Worm (Caenorhabditis elegans) whole organism, mixed stage, embryonic: ENCODE data around the gene glt-1.

Experiments used
- bed-3 ChIP-seq: fragments of 200-800 bp; sonication (Bioruptor generic); optimal IDR thresholded peaks from 3 replicates; lab custom pipeline; 2018; ENCODE audit warnings: mild to moderate bottlenecking, missing genetic modification characterization, moderate library complexity, missing compliant biosample characterization
- blmp-1 ChIP-seq: fragments of 150-350 bp; optimal IDR thresholded peaks from 2 replicates; lab custom pipeline; 2014; ENCODE audit warnings: missing biosample characterization, missing genetic modification characterization
- ceh-39 ChIP-seq: fragments of 150-350 bp; optimal IDR thresholded peaks from 2 replicates; lab custom pipeline; 2014; ENCODE audit warnings: missing biosample characterization, missing genetic modification characterization
- ceh-43 ChIP-seq: fragments of 200-800 bp; sonication (Bioruptor generic); optimal IDR thresholded peaks from 2 replicates; lab custom pipeline; 2018; ENCODE audit warnings: mild to moderate bottlenecking, missing genetic modification characterization, moderate library complexity, missing compliant biosample characterization
- ceh-83 ChIP-seq: fragments of 200-800 bp; sonication (Bioruptor generic); optimal IDR thresholded peaks from 2 replicates; lab custom pipeline; 2018; ENCODE audit warnings: mild to moderate bottlenecking, missing genetic modification characterization, missing compliant biosample characterization
- ces-1 ChIP-seq: fragments of 150-350 bp; optimal IDR thresholded peaks from 2 replicates; lab custom pipeline; 2014; ENCODE audit warnings: missing biosample characterization, missing genetic modification reagents, missing genetic modification characterization
- cnd-1 ChIP-seq: fragments of 200-800 bp; sonication (Bioruptor generic); optimal IDR thresholded peaks from 2 replicates; lab custom pipeline; 2018; ENCODE audit warnings: mild to moderate bottlenecking, missing genetic modification characterization, missing compliant biosample characterization
- drap-1 ChIP-seq: fragments of 200-800 bp; sonication (Bioruptor generic); optimal IDR thresholded peaks from 3 replicates; lab custom pipeline; 2018; ENCODE audit warnings: mild to moderate bottlenecking, missing genetic modification characterization, missing compliant biosample characterization
- elt-1 ChIP-seq: sonication (generic microtip); optimal IDR thresholded peaks from 2 replicates; lab custom pipeline; 2017; ENCODE audit warnings: missing genetic modification characterization, mild to moderate bottlenecking, missing compliant biosample characterization, antibody characterized with exemption, moderate library complexity, borderline replicate concordance; ENCODE audit not compliant: insufficient read depth
- elt-3 ChIP-seq: fragments of 150-350 bp; optimal IDR thresholded peaks from 2 replicates; lab custom pipeline; 2014; ENCODE audit warnings: missing biosample characterization, missing genetic modification characterization
- flh-1 ChIP-seq: fragments of 200-800 bp; sonication (Bioruptor generic); optimal IDR thresholded peaks from 2 replicates; lab custom pipeline; 2018; ENCODE audit warnings: mild to moderate bottlenecking, missing genetic modification characterization, moderate library complexity, missing compliant biosample characterization
- ham-2 ChIP-seq: fragments of 200-800 bp; sonication (Bioruptor generic); optimal IDR thresholded peaks from 2 replicates; lab custom pipeline; 2018; ENCODE audit warnings: mild to moderate bottlenecking, missing genetic modification characterization, missing compliant biosample characterization
- hlh-1 ChIP-seq: fragments of 150-350 bp; optimal IDR thresholded peaks from 2 replicates; lab custom pipeline; 2014; ENCODE audit warnings: missing biosample characterization, missing genetic modification reagents, missing genetic modification characterization
- lin-13 ChIP-seq: fragments of 150-350 bp; optimal IDR thresholded peaks from 2 replicates; lab custom pipeline; 2014; ENCODE audit warnings: missing biosample characterization, missing genetic modification characterization
- lin-32 ChIP-seq: fragments of 200-800 bp; sonication (Bioruptor generic); optimal IDR thresholded peaks from 2 replicates; lab custom pipeline; 2018; ENCODE audit warnings: mild to moderate bottlenecking, missing genetic modification characterization, missing compliant biosample characterization
- lsy-2 ChIP-seq: fragments of 150-350 bp; optimal IDR thresholded peaks from 2 replicates; lab custom pipeline; 2014; ENCODE audit warnings: missing biosample characterization, missing genetic modification characterization
- mab-5 ChIP-seq: fragments of 150-350 bp; optimal IDR thresholded peaks from 2 replicates; lab custom pipeline; 2014; ENCODE audit warnings: missing biosample characterization, missing genetic modification characterization
- mep-1 ChIP-seq: fragments of 150-350 bp; optimal IDR thresholded peaks from 2 replicates; lab custom pipeline; 2017; ENCODE audit warnings: missing biosample characterization, missing genetic modification reagents, missing genetic modification characterization, inconsistent platforms
- nhr-12 ChIP-seq: fragments of 150-350 bp; optimal IDR thresholded peaks from 2 replicates; lab custom pipeline; 2014; ENCODE audit warnings: missing biosample characterization, missing genetic modification characterization
- nhr-2 ChIP-seq: fragments of 150-350 bp; optimal IDR thresholded peaks from 2 replicates; lab custom pipeline; 2014; ENCODE audit warnings: missing biosample characterization, missing genetic modification characterization
- nhr-237 ChIP-seq: fragments of 150-350 bp; optimal IDR thresholded peaks from 2 replicates; lab custom pipeline; 2014; ENCODE audit warnings: missing biosample characterization, missing genetic modification characterization
- nhr-28 ChIP-seq: fragments of 150-350 bp; optimal IDR thresholded peaks from 2 replicates; lab custom pipeline; 2014; ENCODE audit warnings: missing biosample characterization, missing genetic modification characterization
- pha-4 ChIP-seq: fragments of 150-350 bp; optimal IDR thresholded peaks from 2 replicates; lab custom pipeline; 2018; ENCODE audit warnings: missing biosample characterization, missing genetic modification reagents, missing genetic modification characterization
- sem-2 ChIP-seq: fragments of 200-800 bp; sonication (Bioruptor generic); optimal IDR thresholded peaks from 2 replicates; lab custom pipeline; 2018; ENCODE audit warnings: mild to moderate bottlenecking, missing genetic modification characterization, missing compliant biosample characterization
- snpc-4 ChIP-seq: fragments of 150-350 bp; optimal IDR thresholded peaks from 2 replicates; lab custom pipeline; 2014; ENCODE audit warnings: missing biosample characterization, missing genetic modification characterization
- tbx-8 ChIP-seq: fragments of 200-800 bp; sonication (Bioruptor generic); optimal IDR thresholded peaks from 2 replicates; lab custom pipeline; 2018; ENCODE audit warnings: mild to moderate bottlenecking, missing genetic modification characterization, moderate library complexity, missing compliant biosample characterization
- unc-120 ChIP-seq: sonication (generic microtip); optimal IDR thresholded peaks from 2 replicates; lab custom pipeline; 2017; ENCODE audit warnings: missing genetic modification characterization, missing compliant biosample characterization; ENCODE audit not compliant: poor library complexity, severe bottlenecking
- unc-39 ChIP-seq: fragments of 150-350 bp; optimal IDR thresholded peaks from 2 replicates; lab custom pipeline; 2014; ENCODE audit warnings: missing biosample characterization, missing genetic modification characterization
- unc-62 ChIP-seq: fragments of 150-350 bp; optimal IDR thresholded peaks from 2 replicates; lab custom pipeline; 2014; ENCODE audit warnings: missing biosample characterization, missing genetic modification reagents, missing genetic modification characterization
- zip-8 ChIP-seq: fragments of 150-350 bp; optimal IDR thresholded peaks from 2 replicates; lab custom pipeline; 2014; ENCODE audit warnings: missing biosample characterization, missing genetic modification characterization
- ztf-11 ChIP-seq: fragments of 150-350 bp; optimal IDR thresholded peaks from 2 replicates; lab custom pipeline; 2014; ENCODE audit warnings: missing biosample characterization, missing genetic modification characterization

The glt-1 gene

DNA sequence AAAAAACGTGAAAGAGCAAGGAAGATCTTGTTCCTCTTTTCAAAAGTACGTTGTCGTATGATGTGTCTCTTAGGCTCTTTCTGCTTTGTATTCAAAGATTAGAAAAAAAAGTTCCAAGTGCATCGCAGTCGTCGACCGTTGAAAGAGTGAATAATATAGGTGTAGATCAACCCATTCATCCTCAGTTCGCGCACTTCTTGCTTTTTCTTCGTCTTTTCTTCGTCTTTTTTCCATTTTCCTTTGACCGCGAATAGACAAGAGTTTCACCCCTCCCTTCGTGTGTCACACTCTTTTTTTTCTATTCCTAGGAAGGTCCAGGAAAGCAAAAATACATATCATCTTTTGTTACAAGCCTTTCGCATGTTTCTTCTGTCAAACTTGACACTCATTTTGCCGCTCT lies 30.9 kb downstream of the glt-1 start:
- no peak for TF ChIP-seq lin-32 (GFP tag; lab: Kevin White, UChicago)
- no peak for TF ChIP-seq zip-8
- no peak for TF ChIP-seq nhr-28
- no peak for TF ChIP-seq mep-1 (tag; lab: Kevin White, UChicago)
- no peak for TF ChIP-seq flh-1
- TF ChIP-seq nhr-12, result no peak
- no peak for TF ChIP-seq ham-2
- TF ChIP-seq pha-4, result no peak

DNA sequence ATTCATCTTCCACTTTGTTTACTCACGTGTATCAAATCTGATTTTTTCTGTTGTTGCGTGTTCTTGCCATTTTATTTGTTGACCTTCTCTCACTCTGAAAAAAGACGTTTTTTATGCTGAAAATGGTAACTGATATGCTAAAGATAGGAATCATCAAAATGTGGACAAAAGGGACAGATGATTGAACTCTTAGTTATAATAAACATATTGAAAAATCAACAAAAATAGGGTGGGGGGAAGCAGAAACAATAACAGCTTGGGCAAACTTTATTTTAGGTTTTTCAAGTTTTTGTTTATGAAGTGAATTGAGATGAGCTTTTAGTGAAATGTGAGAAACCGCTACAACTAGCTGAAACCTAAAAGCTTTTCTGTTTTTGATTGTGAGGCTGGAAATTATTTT lies 37.1 kb downstream of the glt-1 start, which contains the start of gene F56B6.6:
Gene F56B6.6, minus strand, starts transcription at position 101 of the 400 bp plus-strand sequence.
- TF ChIP-seq ham-2, result no peak
- no peak for TF ChIP-seq ztf-11 (tag; lab: Kevin White, UChicago)
- TF ChIP-seq elt-3, result no peak
- no peak for TF ChIP-seq ceh-39 (tag; lab: Kevin White, UChicago)

DNA sequence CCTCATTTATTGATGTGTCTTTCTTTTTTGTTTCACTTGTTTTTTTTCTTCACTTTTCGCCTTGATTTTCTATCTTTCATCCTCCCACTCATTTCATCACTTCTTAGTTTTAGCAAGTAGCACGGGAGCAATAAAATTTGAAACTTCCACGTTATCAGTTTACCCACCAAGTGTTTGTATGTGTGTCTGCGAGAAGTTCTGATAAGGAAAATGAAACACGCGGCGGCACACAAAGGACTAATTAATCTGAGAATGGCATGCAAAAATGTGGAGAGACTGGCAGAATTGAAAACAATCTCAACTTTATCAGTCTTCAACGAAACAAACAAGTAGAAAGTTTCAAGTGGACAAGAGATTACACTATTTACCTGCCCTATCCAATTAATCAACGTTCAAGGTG lies 38.4 kb downstream of the glt-1 start:
- TF ChIP-seq hlh-1 (tag; lab: Kevin White, UChicago), result peak; percentile 42
- no peak for TF ChIP-seq zip-8

DNA sequence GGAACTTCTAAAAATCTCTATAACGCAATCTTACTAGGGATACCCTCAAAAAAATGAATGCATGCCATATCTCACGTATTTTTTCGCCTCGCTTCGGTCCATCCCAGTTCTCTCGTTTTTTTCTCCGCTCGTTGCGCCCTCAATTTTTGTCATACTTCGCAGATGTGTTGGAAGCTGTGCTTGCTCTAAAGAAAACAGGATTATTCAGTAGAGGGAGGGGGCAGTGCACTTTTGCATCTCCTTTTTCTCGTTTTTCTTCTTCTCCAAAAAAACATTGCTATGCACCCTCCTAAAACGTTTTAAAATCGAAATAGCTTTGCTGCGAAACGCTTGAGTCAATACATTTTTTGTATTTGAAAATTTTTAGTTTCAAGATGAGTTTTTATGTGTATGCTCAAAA lies 39.7 kb downstream of the glt-1 start:
- TF ChIP-seq elt-1 (tag; lab: Kevin White, UChicago) (no peak), ces-1 (GFP tag; lab: Kevin White, UChicago) (peak; percentile 56)

DNA sequence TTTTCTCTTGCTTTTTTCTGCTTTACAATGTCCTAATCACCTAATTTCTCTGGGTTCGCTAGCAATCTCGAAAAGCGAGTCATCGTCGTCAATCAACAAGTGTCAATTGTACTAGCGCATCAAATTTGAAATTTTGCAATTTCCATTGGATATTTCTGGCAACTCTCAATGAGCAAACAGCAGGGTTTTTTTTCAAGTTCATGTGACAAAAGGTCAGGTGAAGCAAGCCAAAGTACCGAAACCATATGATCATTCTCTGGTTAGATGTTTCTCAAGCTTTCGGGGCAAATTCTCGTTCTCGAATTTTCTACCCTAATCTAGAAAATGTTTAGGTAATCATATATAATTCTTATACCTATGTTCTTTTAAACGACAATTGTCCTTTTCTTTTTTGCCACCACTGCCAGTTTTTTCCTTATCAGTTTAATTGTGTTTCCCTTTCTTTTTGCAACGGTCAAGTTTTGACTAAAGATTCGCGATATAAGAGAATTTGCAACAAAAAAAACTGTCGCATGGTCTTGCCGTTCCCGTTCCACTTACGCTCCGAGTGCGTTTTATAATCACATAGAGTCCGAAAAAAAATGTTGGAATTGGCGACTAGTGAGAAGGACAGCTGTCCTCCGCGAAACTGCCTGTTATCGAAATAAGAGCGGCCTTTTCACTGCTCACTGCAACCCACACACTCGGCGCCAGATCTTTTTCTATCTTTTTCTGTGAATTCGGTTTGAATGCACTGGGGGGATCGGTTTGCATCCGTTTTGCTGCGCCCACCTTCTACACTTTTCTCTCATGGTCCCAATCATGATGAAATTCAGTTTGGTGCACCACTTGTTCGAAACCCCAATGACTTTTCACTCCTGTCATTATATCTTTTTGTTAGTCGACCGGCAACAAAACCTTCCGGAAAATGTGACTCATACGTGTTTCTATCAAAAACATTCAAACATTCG lies 40.8 kb downstream of the glt-1 start:
- TF ChIP-seq ceh-83 (GFP tag; lab: Kevin White, UChicago) (no peak), bed-3 (no peak), nhr-237 (tag; lab: Kevin White, UChicago) (no peak), unc-39 (no peak), unc-62 (peak; percentile 36), unc-120 (peak; percentile 38), blmp-1 (tag; lab: Kevin White, UChicago) (no peak), snpc-4 (tag; lab: Kevin White, UChicago) (no peak), ceh-39 (tag; lab: Kevin White, UChicago) (no peak), nhr-2 (tag; lab: Kevin White, UChicago) (no peak), hlh-1 (tag; lab: Kevin White, UChicago) (peak; percentile 79), cnd-1 (tag; lab: Kevin White, UChicago) (no peak)

DNA sequence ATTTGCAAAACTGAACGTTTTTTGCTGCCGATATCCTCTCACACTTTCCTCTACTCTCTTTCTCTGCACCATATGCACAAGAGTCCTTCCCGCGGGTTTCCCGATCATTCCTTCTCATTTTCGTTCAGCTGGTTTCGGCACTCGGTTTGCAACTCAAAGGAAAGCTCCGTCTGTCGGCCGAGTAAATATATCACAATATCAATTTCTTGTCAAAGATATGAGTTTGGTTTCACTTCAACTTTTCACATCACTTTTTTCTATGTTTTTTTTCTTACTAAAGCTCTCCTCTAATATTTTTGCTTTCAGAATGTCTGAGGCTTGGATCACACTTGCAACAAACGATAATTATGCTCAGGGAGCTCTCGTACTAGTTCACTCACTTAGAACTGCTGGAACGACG lies 41.5 kb downstream of the glt-1 start, which contains the start of gene gyg-1:
Gene gyg-1, plus strand, starts transcription at position 301 of the 400 bp plus-strand sequence.
- no peak for TF ChIP-seq sem-2 (GFP tag; lab: Kevin White, UChicago)
- no peak for TF ChIP-seq blmp-1 (tag; lab: Kevin White, UChicago)
- TF ChIP-seq drap-1 (GFP tag; lab: Kevin White, UChicago), result no peak
- TF ChIP-seq elt-1 (tag; lab: Kevin White, UChicago), result no peak
- TF ChIP-seq bed-3, result no peak
- no peak for TF ChIP-seq nhr-2 (tag; lab: Kevin White, UChicago)
- TF ChIP-seq, all 35 proteins: peak for 0

DNA sequence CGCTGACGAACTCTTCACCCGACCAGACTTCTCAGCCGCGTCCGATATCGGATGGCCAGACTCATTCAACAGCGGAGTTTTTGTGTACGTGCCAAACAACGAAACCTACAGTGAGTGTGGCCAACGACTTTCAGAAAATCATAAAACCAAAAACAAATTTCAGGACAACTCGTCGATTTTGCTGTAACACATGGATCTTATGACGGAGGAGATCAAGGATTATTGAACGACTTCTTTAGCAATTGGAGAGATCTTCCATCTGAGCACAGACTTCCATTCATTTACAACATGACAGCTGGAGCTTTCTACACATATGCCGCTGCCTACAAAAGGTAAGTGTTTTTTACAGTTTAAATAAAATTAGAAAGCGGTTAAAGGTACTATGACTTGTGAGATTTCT lies 42.2 kb downstream of the glt-1 start:
- TF ChIP-seq lsy-2 (tag; lab: Kevin White, UChicago) (no peak), sem-2 (GFP tag; lab: Kevin White, UChicago) (no peak), elt-3 (no peak), cnd-1 (tag; lab: Kevin White, UChicago) (no peak), drap-1 (GFP tag; lab: Kevin White, UChicago) (no peak), hlh-1 (tag; lab: Kevin White, UChicago) (no peak), nhr-28 (no peak), tbx-8 (GFP tag; lab: Kevin White, UChicago) (no peak), pha-4 (no peak), ces-1 (GFP tag; lab: Kevin White, UChicago) (no peak), flh-1 (no peak), ceh-43 (GFP tag; lab: Kevin White, UChicago) (no peak), unc-39 (no peak), ceh-39 (tag; lab: Kevin White, UChicago) (no peak), snpc-4 (tag; lab: Kevin White, UChicago) (no peak), ham-2 (no peak), nhr-12 (no peak), lin-13 (no peak), mab-5 (tag; lab: Kevin White, UChicago) (no peak), unc-62 (no peak)
- TF ChIP-seq, all 35 proteins: peak for 0
